Worm (Caenorhabditis elegans): Measurements from ENCODE around the gene F13A2.10.

DNA sequence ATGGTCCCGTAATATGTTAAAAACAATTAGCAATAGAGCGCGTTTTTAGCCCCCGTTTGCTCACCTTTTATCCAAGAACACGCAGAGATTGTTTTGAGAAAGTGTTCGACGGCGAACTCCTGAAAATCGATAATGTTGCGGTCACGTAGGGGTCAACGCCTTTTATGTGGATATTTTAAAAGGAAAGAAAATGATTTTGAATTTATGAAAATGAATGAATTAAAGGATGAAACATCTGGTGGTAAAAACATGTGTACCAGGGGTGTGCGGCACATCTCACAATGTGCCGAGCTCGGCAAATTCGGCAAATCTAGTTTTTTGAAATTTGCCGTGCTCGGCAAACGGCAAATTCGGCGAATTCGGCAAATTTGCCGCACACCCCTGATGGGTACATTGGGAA lies 14.0 kb upstream of the F13A2.10 start, which contains the start of gene F13A2.4:
- TF ChIP-seq mml-1 (tag; optimal IDR thresholded peaks at IDR 0.05) (no peak), eor-1 (tag; optimal IDR thresholded peaks at IDR 0.05) (no peak), nhr-237 (tag; optimal IDR thresholded peaks at IDR 0.05) (no peak), lin-15B (tag; optimal IDR thresholded peaks at IDR 0.05) (no peak), snpc-4 (tag; optimal IDR thresholded peaks at IDR 0.05) (no peak), ztf-4 (tag; optimal IDR thresholded peaks at IDR 0.05) (no peak), mdl-1 (tag; optimal IDR thresholded peaks at IDR 0.05) (no peak), ceh-82 (tag; optimal IDR thresholded peaks at IDR 0.05) (no peak), R02D3.7 (tag; optimal IDR thresholded peaks at IDR 0.05) (no peak), elt-2 (tag; optimal IDR thresholded peaks at IDR 0.05) (no peak)

Data from whole organism, L3 larva.